Fruit fly (Drosophila melanogaster): ENCODE measurements around the gene CG17202.

DNA sequence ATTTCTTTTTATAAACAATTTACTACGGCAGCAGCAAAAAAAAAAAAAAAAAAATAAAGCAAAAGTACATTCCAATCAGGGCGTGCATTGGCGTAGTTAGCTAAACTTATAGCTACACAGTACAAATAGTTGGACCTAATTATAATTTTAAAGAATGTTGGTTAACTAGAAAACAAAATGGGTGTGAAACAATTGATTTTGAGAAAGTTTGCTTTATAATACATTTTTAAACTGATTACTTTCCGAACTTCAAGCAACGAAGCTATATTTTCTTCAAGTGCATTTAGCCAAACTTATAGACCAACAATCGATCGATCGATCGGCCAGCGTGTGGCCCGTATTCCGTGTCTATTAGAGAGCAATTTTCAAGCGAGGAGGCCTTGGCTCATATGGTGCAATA lies 28.8 kb downstream of the CG17202 start:
- TF ChIP-seq CG8159 (tag; optimal IDR thresholded peaks at IDR 0.05) (peak; percentile 32), Pif1A (GFP tag; optimal IDR thresholded peaks at IDR 0.05) (no peak), CG32121 (GFP tag; IDR thresholded peaks at IDR 0.05) (peak; percentile 22; the same call in 1 of the 2 replicates), Snoo (tag; optimal IDR thresholded peaks at IDR 0.05) (no peak), CG12605 (GFP tag; IDR thresholded peaks at IDR 0.05) (0 out of 2 replicates have a peak, but pooled peaks have one; percentile 35)
